Fruit fly (Drosophila melanogaster) S2 (cell line): ENCODE measurements around the gene ppan.

Experiments used
- CG8478 ChIP-seq: fragments of >200 bp; optimal IDR thresholded peaks from 2 replicates; lab custom pipeline; 2018
- CTCF ChIP-seq, 2 experiments: fragments of >200 bp; optimal IDR thresholded peaks; 2 replicates each; lab custom pipeline; 2018

Gene ppan

dm6 chr3R:21090230-21091021, 25.6 kb upstream of the ppan start:
- TF ChIP-seq CTCF (optimal IDR thresholded peaks at IDR 0.05; lab: Kevin White, UChicago) (no peak), CG8478 (lab: Kevin White, UChicago) (no peak)

dm6 chr3R:21091500-21091899, 24.6 kb upstream of the ppan start:
- no peak for TF ChIP-seq CG8478 (lab: Kevin White, UChicago)
- no peak for TF ChIP-seq CTCF (optimal IDR thresholded peaks at IDR 0.05; lab: Kevin White, UChicago)

dm6 chr3R:21092036-21092435, 24.0 kb upstream of the ppan start:
- TF ChIP-seq CTCF (optimal IDR thresholded peaks at IDR 0.05; lab: Kevin White, UChicago), result no peak
- TF ChIP-seq CG8478 (lab: Kevin White, UChicago), result no peak

dm6 chr3R:21092829-21093228, 23.2 kb upstream of the ppan start:
- TF ChIP-seq CG8478 (lab: Kevin White, UChicago) (no peak), CTCF (optimal IDR thresholded peaks at IDR 0.05; lab: Kevin White, UChicago) (no peak)

- no peak for TF ChIP-seq CTCF (optimal IDR thresholded peaks at IDR 0.05; lab: Kevin White, UChicago)
- no peak for TF ChIP-seq CG8478 (lab: Kevin White, UChicago)
These were observed 21.8 kb upstream of the ppan start for dm6 chr3R:21094292-21094691.

- no peak for TF ChIP-seq CTCF (optimal IDR thresholded peaks at IDR 0.05; lab: Kevin White, UChicago)
- no peak for TF ChIP-seq CG8478 (lab: Kevin White, UChicago)
These were observed 19.4 kb upstream of the ppan start for dm6 chr3R:21096532-21097143.

dm6 chr3R:21097160-21097559, 18.9 kb upstream of the ppan start:
- TF ChIP-seq CTCF (optimal IDR thresholded peaks at IDR 0.05; lab: Kevin White, UChicago) (no peak), CG8478 (lab: Kevin White, UChicago) (no peak)

- TF ChIP-seq CG8478 (lab: Kevin White, UChicago) (no peak), CTCF (optimal IDR thresholded peaks at IDR 0.05; lab: Kevin White, UChicago) (peak; percentile 4 to 10)
These were observed 18.4 kb upstream of the ppan start, which contains the start of gene RhoGAP93B for dm6 chr3R:21097631-21098117. TSS of gene RhoGAP93B (minus strand) at chr3R:21097827.

- TF ChIP-seq CG8478 (lab: Kevin White, UChicago), result no peak
- no peak for TF ChIP-seq CTCF (optimal IDR thresholded peaks at IDR 0.05; lab: Kevin White, UChicago)
These were observed 14.4 kb upstream of the ppan start, which contains the start of the genes CG7044 and Tbc1d22 for dm6 chr3R:21101453-21102214. TSS of gene CG7044 (minus strand) at chr3R:21101718. TSS of gene Tbc1d22 (plus strand) at chr3R:21102199.

dm6 chr3R:21102477-21102876, 13.6 kb upstream of the ppan start:
- TF ChIP-seq CTCF (optimal IDR thresholded peaks at IDR 0.05; lab: Kevin White, UChicago) (no peak), CG8478 (lab: Kevin White, UChicago) (no peak)

dm6 chr3R:21107907-21108591, 8.0 kb upstream of the ppan start, which contains the start of the genes Sec15 and rtet:
TSS of gene Sec15 (minus strand) at chr3R:21107972.
TSS of gene rtet (plus strand) at chr3R:21108446.
- TF ChIP-seq CTCF (optimal IDR thresholded peaks at IDR 0.05; lab: Kevin White, UChicago) (no peak), CG8478 (lab: Kevin White, UChicago) (no peak)

dm6 chr3R:21109712-21110111, 6.3 kb upstream of the ppan start:
- TF ChIP-seq CG8478 (lab: Kevin White, UChicago), result no peak
- TF ChIP-seq CTCF (optimal IDR thresholded peaks at IDR 0.05; lab: Kevin White, UChicago), result no peak

dm6 chr3R:21111046-21111480, 5.0 kb upstream of the ppan start, which contains the start of gene Rab11:
TSS of gene Rab11 (plus strand) at chr3R:21111408.
- TF ChIP-seq CTCF (optimal IDR thresholded peaks at IDR 0.05; lab: Kevin White, UChicago) (no peak), CG8478 (lab: Kevin White, UChicago) (no peak)
